Worm (Caenorhabditis elegans) whole organism, dauer: ENCODE results near the gene ZK354.3.
"Not testable (repeated sequence)": the region's sequence is repeated elsewhere in the genome, so short reads cannot be mapped to it uniquely, and the experiment has no call there.

Experiments
- unc-62 ChIP-seq: sonication (generic microtip); optimal IDR thresholded peaks from 2 replicates; lab custom pipeline; 2017; ENCODE audit warnings: missing biosample characterization, missing genetic modification reagents, missing genetic modification characterization

Gene ZK354.3

ce11 chrIV:5306040-5306439 lies 3.8 kb upstream of the ZK354.3 start, which contains the start of gene ZK354.8:
TSS of gene ZK354.8 (minus strand) at chrIV:5306140.
- no peak for TF ChIP-seq unc-62 (GFP tag; lab: Kevin White, UChicago)

- not testable (repeated sequence) for TF ChIP-seq unc-62 (GFP tag; lab: Kevin White, UChicago)
Observed at ce11 chrIV:5308046-5308643, 1.7 kb upstream of the ZK354.3 start, which contains the start of the genes ZK354.9 and msp-58. TSS of gene ZK354.9 (minus strand) at chrIV:5308146. TSS of gene msp-58 (plus strand) at chrIV:5308593.

ce11 chrIV:5313011-5313410 lies 3.2 kb downstream of the ZK354.3 start, which contains the start of the genes msp-59 and ZK354.2:
TSS of gene msp-59 (minus strand) at chrIV:5313111.
TSS of gene ZK354.2 (plus strand) at chrIV:5313405.
- not testable (repeated sequence) for TF ChIP-seq unc-62 (GFP tag; lab: Kevin White, UChicago)

ce11 chrIV:5316223-5316622 lies 6.4 kb downstream of the ZK354.3 start, which contains the start of gene msp-65:
TSS of gene msp-65 (plus strand) at chrIV:5316523.
- TF ChIP-seq unc-62 (GFP tag; lab: Kevin White, UChicago) = not testable (repeated sequence)

ce11 chrIV:5317106-5317505 lies 7.3 kb downstream of the ZK354.3 start:
- TF ChIP-seq unc-62 (GFP tag; lab: Kevin White, UChicago) = no peak

ce11 chrIV:5318835-5319303 lies 9.0 kb downstream of the ZK354.3 start, which contains the start of gene slc-46A:
TSS of gene slc-46A (plus strand) at chrIV:5319253.
- TF ChIP-seq unc-62 (GFP tag; lab: Kevin White, UChicago) = no peak

ce11 chrIV:5326144-5326543 lies 16.3 kb downstream of the ZK354.3 start, which contains the start of gene Y4C6B.4:
TSS of gene Y4C6B.4 (plus strand) at chrIV:5326444.
- TF ChIP-seq unc-62 (GFP tag; lab: Kevin White, UChicago) = no peak

- TF ChIP-seq unc-62 (GFP tag; lab: Kevin White, UChicago) = no peak
Observed at ce11 chrIV:5332178-5332577, 22.3 kb downstream of the ZK354.3 start, which contains the start of gene Y4C6B.3. TSS of gene Y4C6B.3 (plus strand) at chrIV:5332478.

ce11 chrIV:5333484-5333883 lies 23.6 kb downstream of the ZK354.3 start:
- TF ChIP-seq unc-62 (GFP tag; lab: Kevin White, UChicago) = no peak

ce11 chrIV:5334518-5334917 lies 24.7 kb downstream of the ZK354.3 start:
- TF ChIP-seq unc-62 (GFP tag; lab: Kevin White, UChicago) = no peak

ce11 chrIV:5337649-5338048 lies 27.8 kb downstream of the ZK354.3 start:
- no peak for TF ChIP-seq unc-62 (GFP tag; lab: Kevin White, UChicago)

ce11 chrIV:5339255-5339654 lies 29.4 kb downstream of the ZK354.3 start, which contains the start of gene Y4C6B.2:
TSS of gene Y4C6B.2 (plus strand) at chrIV:5339574.
- no peak for TF ChIP-seq unc-62 (GFP tag; lab: Kevin White, UChicago)

- TF ChIP-seq unc-62 (GFP tag; lab: Kevin White, UChicago) = no peak
Observed at ce11 chrIV:5344168-5344567, 34.3 kb downstream of the ZK354.3 start.

ce11 chrIV:5350480-5351193 lies 40.8 kb downstream of the ZK354.3 start, which contains the start of gene gba-4:
TSS of gene gba-4 (minus strand) at chrIV:5350897.
- not testable (repeated sequence) for TF ChIP-seq unc-62 (GFP tag; lab: Kevin White, UChicago)

- TF ChIP-seq unc-62 (GFP tag; lab: Kevin White, UChicago) = no peak
Observed at ce11 chrIV:5353364-5353763, 43.5 kb downstream of the ZK354.3 start, which contains the start of gene Y4C6B.7. TSS of gene Y4C6B.7 (minus strand) at chrIV:5353464.

ce11 chrIV:5354124-5354523 lies 44.3 kb downstream of the ZK354.3 start, which contains the start of gene Y4C6B.1:
TSS of gene Y4C6B.1 (plus strand) at chrIV:5354488.
- TF ChIP-seq unc-62 (GFP tag; lab: Kevin White, UChicago) = no peak
